Worm (Caenorhabditis elegans) whole organism, young adult: Measurements from ENCODE around the gene C43F9.7.

Experiments
- B0035.1 ChIP-seq: sonication (generic microtip); optimal IDR thresholded peaks from 2 replicates; lab custom pipeline; 2016; ENCODE audit warnings: missing genetic modification characterization, mild to moderate bottlenecking, missing compliant biosample characterization, missing genotype, missing genetic modification reagents
- C06A6.2 ChIP-seq: fragments of 200-800 bp; sonication (Bioruptor generic); conservative IDR thresholded peaks from 2 replicates; pipeline ENCODE4 v1.3.6; 2022; ENCODE audit warnings: missing genetic modification characterization, missing compliant biosample characterization
- D2030.7 ChIP-seq: fragments of 200-800 bp; sonication (Bioruptor generic); IDR thresholded peaks from 2 replicates; pipeline ENCODE4 v1.3.6; 2022; ENCODE audit warnings: missing genetic modification reagents, missing genetic modification characterization, missing compliant biosample characterization
- F10E7.11 ChIP-seq: sonication (generic microtip); optimal IDR thresholded peaks from 2 replicates; lab custom pipeline; 2017; ENCODE audit warnings: mild to moderate bottlenecking, missing genetic modification characterization, moderate library complexity, missing compliant biosample characterization
- F23B12.7 ChIP-seq: sonication (generic microtip); optimal IDR thresholded peaks from 2 replicates; lab custom pipeline; 2017; ENCODE audit warnings: missing genetic modification characterization, mild to moderate bottlenecking, missing compliant biosample characterization, antibody characterized with exemption, moderate library complexity; ENCODE audit not compliant: insufficient read depth
- F33H1.4 ChIP-seq: fragments of 200-800 bp; sonication (Bioruptor generic); IDR thresholded peaks from 2 replicates; pipeline ENCODE4 v1.3.6; 2022; ENCODE audit warnings: missing genetic modification reagents, missing genetic modification characterization, missing compliant biosample characterization
- Y56A3A.18 ChIP-seq: fragments of 200-800 bp; sonication (Bioruptor generic); IDR thresholded peaks from 2 replicates; pipeline ENCODE4 v1.3.6; 2022; ENCODE audit warnings: missing genetic modification reagents, missing genetic modification characterization, missing compliant biosample characterization
- ama-1 ChIP-seq, 3 experiments: fragments of 150-350 bp in 1 of 3; sonication (generic microtip) in 2 of 3; optimal IDR thresholded peaks; 2 replicates each; lab custom pipeline; 2014 to 2018; ENCODE audit warnings: missing biosample characterization in 2 of 3, missing genetic modification characterization in 2 of 3, missing genetic modification reagents in 2 of 3
- attf-5 ChIP-seq: fragments of 200-800 bp; sonication (Bioruptor generic); optimal IDR thresholded peaks from 2 replicates; lab custom pipeline; 2018; ENCODE audit warnings: mild to moderate bottlenecking, missing genetic modification characterization, missing compliant biosample characterization
- ceh-27 ChIP-seq: fragments of 200-800 bp; sonication (Bioruptor generic); optimal IDR thresholded peaks from 2 replicates; lab custom pipeline; 2018; ENCODE audit warnings: mild to moderate bottlenecking, missing genetic modification characterization, moderate library complexity, missing compliant biosample characterization
- ceh-58 ChIP-seq: fragments of 200-800 bp; sonication (Bioruptor generic); IDR thresholded peaks from 2 replicates; pipeline ENCODE4 v1.3.6; 2022; ENCODE audit warnings: missing genetic modification characterization, missing compliant biosample characterization
- ceh-79 ChIP-seq: sonication (generic microtip); optimal IDR thresholded peaks from 2 replicates; lab custom pipeline; 2017; ENCODE audit warnings: mild to moderate bottlenecking, missing genetic modification characterization, missing compliant biosample characterization
- die-1 ChIP-seq: sonication (generic microtip); optimal IDR thresholded peaks from 2 replicates; lab custom pipeline; 2016; ENCODE audit warnings: missing genotype, mild to moderate bottlenecking, missing genetic modification characterization, missing compliant biosample characterization
- dox-1 ChIP-seq: fragments of 200-800 bp; sonication (Bioruptor generic); IDR thresholded peaks from 2 replicates; pipeline ENCODE4 v1.3.6; 2022; ENCODE audit warnings: missing genetic modification reagents, missing genetic modification characterization, missing compliant biosample characterization
- dpff-1 ChIP-seq: sonication (generic microtip); optimal IDR thresholded peaks from 2 replicates; lab custom pipeline; 2017; ENCODE audit warnings: mild to moderate bottlenecking, missing genetic modification characterization, missing compliant biosample characterization
- egl-44 ChIP-seq: fragments of 200-800 bp; sonication (Bioruptor generic); IDR thresholded peaks from 2 replicates; pipeline ENCODE4 v1.3.6; 2022; ENCODE audit warnings: missing genetic modification reagents, missing genetic modification characterization, missing compliant biosample characterization
- ets-4 ChIP-seq: fragments of 200-800 bp; sonication (Bioruptor generic); optimal IDR thresholded peaks from 2 replicates; lab custom pipeline; 2018; ENCODE audit warnings: mild to moderate bottlenecking, missing genetic modification characterization, missing compliant biosample characterization
- gei-17 ChIP-seq: fragments of 200-800 bp; sonication (Bioruptor generic); optimal IDR thresholded peaks from 2 replicates; lab custom pipeline; 2018; ENCODE audit warnings: mild to moderate bottlenecking, missing genetic modification characterization, missing compliant biosample characterization
- hmg-1.2 ChIP-seq: fragments of 200-800 bp; sonication (Bioruptor generic); IDR thresholded peaks from 2 replicates; pipeline ENCODE4 v1.3.6; 2022; ENCODE audit warnings: missing genetic modification reagents, missing genetic modification characterization, missing compliant biosample characterization
- hmg-20 ChIP-seq: fragments of 200-800 bp; sonication (Bioruptor generic); IDR thresholded peaks from 2 replicates; pipeline ENCODE4 v1.3.6; 2022; ENCODE audit warnings: missing genetic modification reagents, missing genetic modification characterization, missing compliant biosample characterization
- hsf-1 ChIP-seq: fragments of 200-800 bp; sonication (Bioruptor generic); IDR thresholded peaks from 2 replicates; pipeline ENCODE4 v1.3.6; 2022; ENCODE audit warnings: missing genetic modification reagents, missing genetic modification characterization, missing compliant biosample characterization
- lag-1 ChIP-seq: fragments of 200-800 bp; sonication (Bioruptor generic); IDR thresholded peaks from 2 replicates; pipeline ENCODE4 v1.3.6; 2022; ENCODE audit warnings: missing genetic modification reagents, missing genetic modification characterization, missing compliant biosample characterization
- let-526 ChIP-seq: fragments of 200-800 bp; sonication (Bioruptor generic); IDR thresholded peaks from 2 replicates; pipeline ENCODE4 v1.3.6; 2022; ENCODE audit warnings: missing genetic modification reagents, missing genetic modification characterization, missing compliant biosample characterization
- let-607 ChIP-seq, 2 experiments: fragments of 200-800 bp in 1 of 2; sonication (Bioruptor generic) in 1 of 2; sonication (generic microtip) in 1 of 2; optimal IDR thresholded peaks; 2 replicates each; lab custom pipeline; 2016 to 2018; ENCODE audit warnings: mild to moderate bottlenecking in 2 of 2, missing compliant biosample characterization in 2 of 2, missing genetic modification characterization in 2 of 2, moderate library complexity in 2 of 2, missing genotype in 1 of 2
- lin-40 ChIP-seq: sonication (generic microtip); optimal IDR thresholded peaks from 2 replicates; lab custom pipeline; 2016; ENCODE audit warnings: missing genetic modification characterization, mild to moderate bottlenecking, missing compliant biosample characterization, missing genotype, missing genetic modification reagents
- lsl-1 ChIP-seq: fragments of 200-800 bp; sonication (Bioruptor generic); optimal IDR thresholded peaks from 2 replicates; lab custom pipeline; 2018; ENCODE audit warnings: mild to moderate bottlenecking, missing genetic modification characterization, moderate library complexity, missing compliant biosample characterization
- mcd-1 ChIP-seq: fragments of 200-800 bp; sonication (Bioruptor generic); IDR thresholded peaks from 2 replicates; pipeline ENCODE4 v1.3.6; 2022; ENCODE audit warnings: missing genetic modification reagents, missing genetic modification characterization, missing compliant biosample characterization
- nfya-1 ChIP-seq: sonication (generic microtip); optimal IDR thresholded peaks from 2 replicates; lab custom pipeline; 2017; ENCODE audit warnings: antibody characterized with exemption, missing compliant biosample characterization, missing genetic modification characterization, borderline replicate concordance; ENCODE audit not compliant: insufficient read depth
- pha-4 ChIP-seq: fragments of 150-350 bp; sonication (generic microtip); optimal IDR thresholded peaks from 2 replicates; lab custom pipeline; 2014; ENCODE audit warnings: missing biosample characterization, missing genetic modification reagents, missing genetic modification characterization
- rcor-1 ChIP-seq: fragments of 200-800 bp; sonication (Bioruptor generic); IDR thresholded peaks from 2 replicates; pipeline ENCODE4 v1.3.6; 2022; ENCODE audit warnings: missing genetic modification reagents, missing genetic modification characterization, missing compliant biosample characterization
- rpc-1 ChIP-seq, 2 experiments: fragments of 150-350 bp in 1 of 2; sonication (generic microtip) in 1 of 2; optimal IDR thresholded peaks; 2 replicates each; lab custom pipeline; 2014 to 2018; ENCODE audit warnings: missing biosample characterization in 1 of 2, missing genetic modification characterization in 1 of 2, missing genetic modification reagents in 1 of 2, missing genotype in 1 of 2
- sptf-2 ChIP-seq: fragments of 200-800 bp; sonication (Bioruptor generic); optimal IDR thresholded peaks from 2 replicates; lab custom pipeline; 2018; ENCODE audit warnings: mild to moderate bottlenecking, missing genetic modification characterization, missing compliant biosample characterization
- tbp1 ChIP-seq: fragments of 200-800 bp; sonication (Bioruptor generic); optimal IDR thresholded peaks from 2 replicates; lab custom pipeline; 2018; ENCODE audit warnings: mild to moderate bottlenecking, missing genetic modification characterization, missing compliant biosample characterization
- tlf-1 ChIP-seq: fragments of 200-800 bp; sonication (Bioruptor generic); optimal IDR thresholded peaks from 2 replicates; lab custom pipeline; 2018; ENCODE audit warnings: mild to moderate bottlenecking, missing genetic modification characterization, missing compliant biosample characterization
- unc-62 ChIP-seq: fragments of 150-350 bp; optimal IDR thresholded peaks from 2 replicates; lab custom pipeline; 2014; ENCODE audit warnings: missing biosample characterization, missing genetic modification reagents, missing genetic modification characterization
- zim-3 ChIP-seq: sonication (generic microtip); optimal IDR thresholded peaks from 2 replicates; lab custom pipeline; 2017; ENCODE audit warnings: mild to moderate bottlenecking, missing genetic modification characterization, moderate library complexity, missing compliant biosample characterization

Gene C43F9.7

DNA sequence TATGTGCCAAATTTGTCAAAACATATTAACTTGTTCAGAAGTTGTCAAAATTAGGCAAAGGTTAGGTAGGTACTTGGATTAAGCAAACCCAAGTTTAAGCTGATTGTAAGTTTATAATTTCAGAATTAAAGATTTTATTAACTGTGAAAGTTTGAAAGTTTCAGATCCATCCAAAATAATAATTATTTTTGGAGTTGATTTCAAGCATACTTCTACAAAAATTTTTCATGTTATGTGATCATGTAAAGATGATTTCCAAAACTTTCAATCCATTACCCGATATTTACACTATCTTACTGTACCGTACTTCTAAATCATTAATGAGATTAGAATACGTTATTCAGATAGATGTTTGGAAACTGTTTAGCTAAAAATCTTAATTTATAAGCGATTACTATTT is 28.9 kb downstream of the C43F9.7 start:
- TF ChIP-seq hmg-1.2 (GFP tag; lab: Robert Waterston, UW) (no peak), attf-5 (GFP tag; lab: Kevin White, UChicago) (no peak), ama-1 (optimal IDR thresholded peaks at IDR 0.05; lab: Kevin White, UChicago) (no peak), ama-1 (GFP tag; optimal IDR thresholded peaks at IDR 0.05; lab: Kevin White, UChicago) (no peak)

- TF ChIP-seq F23B12.7 (tag; lab: Kevin White, UChicago) (no peak), ceh-79 (tag; lab: Kevin White, UChicago) (no peak), dpff-1 (tag; lab: Kevin White, UChicago) (no peak), ceh-58 (GFP tag; lab: Robert Waterston, UW) (no peak), gei-17 (no peak), hmg-1.2 (GFP tag; lab: Robert Waterston, UW) (no peak), nfya-1 (no peak), hmg-20 (no peak), C06A6.2 (GFP tag; lab: Robert Waterston, UW) (no peak), tbp1 (GFP tag; lab: Kevin White, UChicago) (no peak), rcor-1 (GFP tag; lab: Robert Waterston, UW) (no peak), ets-4 (no peak), F10E7.11 (no peak), zim-3 (no peak), sptf-2 (GFP tag; lab: Kevin White, UChicago) (no peak)
Observed at ce11 chrIV:10561605-10562004, 31.9 kb downstream of the C43F9.7 start, which contains the start of gene him-8. him-8 (plus strand) TSS chrIV:10561905.

ce11 chrIV:10558415-10558814 is 35.1 kb downstream of the C43F9.7 start, which contains the start of gene zim-3:
zim-3 (plus strand) TSS chrIV:10558715.
- no peak for TF ChIP-seq let-526 (GFP tag; lab: Robert Waterston, UW)
- TF ChIP-seq let-607 (tag; optimal IDR thresholded peaks at IDR 0.05; lab: Kevin White, UChicago): no peak
- no peak for TF ChIP-seq B0035.1 (tag; lab: Kevin White, UChicago)
- TF ChIP-seq ceh-58 (GFP tag; lab: Robert Waterston, UW): no peak
- TF ChIP-seq lag-1 (GFP tag; lab: Robert Waterston, UW): no peak
- no peak for TF ChIP-seq rpc-1 (optimal IDR thresholded peaks at IDR 0.05; lab: Kevin White, UChicago)
- TF ChIP-seq rpc-1 (tag; optimal IDR thresholded peaks at IDR 0.05; lab: Kevin White, UChicago): no peak
- TF ChIP-seq lin-40 (tag; lab: Kevin White, UChicago): no peak
- TF ChIP-seq Y56A3A.18 (GFP tag; lab: Robert Waterston, UW): no peak
- TF ChIP-seq F33H1.4 (GFP tag; lab: Robert Waterston, UW): peak; percentile 23; the same call in 1 of the 2 replicates
- TF ChIP-seq egl-44 (GFP tag; lab: Robert Waterston, UW): no peak
- no peak for TF ChIP-seq D2030.7
- no peak for TF ChIP-seq tlf-1
- no peak for TF ChIP-seq mcd-1 (GFP tag; lab: Robert Waterston, UW)
- TF ChIP-seq unc-62: no peak
- 0 out of 2 replicates have a peak, but pooled peaks have one; percentile 9 for TF ChIP-seq hsf-1 (GFP tag; lab: Robert Waterston, UW)
- TF ChIP-seq dox-1: no peak
- no peak for TF ChIP-seq die-1 (tag; lab: Kevin White, UChicago)
- no peak for TF ChIP-seq pha-4
- TF ChIP-seq ceh-27 (GFP tag; lab: Kevin White, UChicago): no peak
- TF ChIP-seq F10E7.11: no peak
- peak; percentile 60 for TF ChIP-seq lsl-1 (GFP tag; lab: Kevin White, UChicago)
